Fruit fly (Drosophila melanogaster) whole organism, prepupa: Measurements from ENCODE around the gene CG14711.

Experiments
- CG11762 ChIP-seq: fragments of 200-800 bp; sonication (Bioruptor generic); optimal IDR thresholded peaks from 3 replicates; lab custom pipeline; 2016; ENCODE audit warnings: missing biosample characterization, missing genetic modification characterization; ENCODE audit not compliant: insufficient read depth
- CG3032 ChIP-seq: fragments of 200-800 bp; optimal IDR thresholded peaks from 2 replicates; lab custom pipeline; 2019; ENCODE audit warnings: missing biosample characterization, mild to moderate bottlenecking, missing genetic modification characterization, moderate library complexity
- CG8319 ChIP-seq: fragments of 200-800 bp; sonication (Bioruptor generic); optimal IDR thresholded peaks from 3 replicates; lab custom pipeline; 2016; ENCODE audit warnings: missing biosample characterization, missing genetic modification characterization
- CG8632 ChIP-seq: fragments of 200-800 bp; sonication (Bioruptor generic); optimal IDR thresholded peaks from 3 replicates; lab custom pipeline; 2016; ENCODE audit warnings: missing biosample characterization, missing genetic modification characterization
- Eip78C ChIP-seq: fragments of 200-800 bp; sonication (Bioruptor generic); peaks from one replicate; lab custom pipeline; 2016; ENCODE audit warnings: missing biosample characterization, missing genetic modification characterization
- Eip93F ChIP-seq: fragments of 200-800 bp; sonication (Bioruptor generic); optimal IDR thresholded peaks from 2 replicates; lab custom pipeline; 2016; ENCODE audit warnings: missing biosample characterization, mild to moderate bottlenecking, missing genetic modification characterization
- Met ChIP-seq: fragments of 200-800 bp; sonication (Bioruptor generic); optimal IDR thresholded peaks from 3 replicates; lab custom pipeline; 2016; ENCODE audit warnings: missing biosample characterization, missing genetic modification characterization
- dac ChIP-seq: fragments of 200-800 bp; sonication (Bioruptor generic); optimal IDR thresholded peaks from 2 replicates; lab custom pipeline; 2017; ENCODE audit warnings: missing biosample characterization, mild to moderate bottlenecking, missing genetic modification characterization
- fd85E ChIP-seq: fragments of 200-800 bp; sonication (Bioruptor generic); optimal IDR thresholded peaks from 3 replicates; lab custom pipeline; 2016; ENCODE audit warnings: missing biosample characterization, missing genetic modification characterization
- svp ChIP-seq: fragments of 200-800 bp; sonication (Bioruptor generic); peaks from one replicate; lab custom pipeline; 2016; ENCODE audit warnings: missing biosample characterization, missing genetic modification characterization
- topi ChIP-seq: fragments of 200-800 bp; sonication (Bioruptor generic); optimal IDR thresholded peaks from 3 replicates; lab custom pipeline; 2016; ENCODE audit warnings: missing biosample characterization, missing genetic modification characterization

- TF ChIP-seq CG11762: peak; percentile 34
- peak; percentile 11 for TF ChIP-seq CG8632 (GFP tag; lab: Kevin White, UChicago)
- TF ChIP-seq Eip93F: no peak
- TF ChIP-seq topi (GFP tag; lab: Kevin White, UChicago): peak; percentile 4
- no peak for TF ChIP-seq CG8319 (GFP tag; lab: Kevin White, UChicago)
- TF ChIP-seq dac (GFP tag; lab: Kevin White, UChicago): no peak
- peak; percentile 84 for TF ChIP-seq Eip78C (GFP tag; lab: Kevin White, UChicago)
- TF ChIP-seq svp (GFP tag; lab: Kevin White, UChicago): no peak
- peak; percentile 43 for TF ChIP-seq CG3032 (tag; lab: Kevin White, UChicago)
- TF ChIP-seq Met (GFP tag; lab: Kevin White, UChicago): no peak
- no peak for TF ChIP-seq fd85E (GFP tag; lab: Kevin White, UChicago)
Observed at dm6 chr3R:11616219-11616618, 6.9 kb upstream of the CG14711 start.
